Worm (Caenorhabditis elegans): ENCODE results near the gene srd-34.

- TF ChIP-seq tra-4 (tag; optimal IDR thresholded peaks at IDR 0.05) = no peak
- no peak for TF ChIP-seq tbx-11 (GFP tag; IDR thresholded peaks at IDR 0.05)
- no peak for TF ChIP-seq pes-1 (GFP tag; IDR thresholded peaks at IDR 0.05)
- TF ChIP-seq ceh-13 (GFP tag; optimal IDR thresholded peaks at IDR 0.05) = no peak
These were observed 27.4 kb upstream of the srd-34 start, which contains the start of gene vps-54 for ce11 chrV:10576319-10576718.
